Fruit fly (Drosophila melanogaster): ENCODE measurements around the gene Pep.

DNA sequence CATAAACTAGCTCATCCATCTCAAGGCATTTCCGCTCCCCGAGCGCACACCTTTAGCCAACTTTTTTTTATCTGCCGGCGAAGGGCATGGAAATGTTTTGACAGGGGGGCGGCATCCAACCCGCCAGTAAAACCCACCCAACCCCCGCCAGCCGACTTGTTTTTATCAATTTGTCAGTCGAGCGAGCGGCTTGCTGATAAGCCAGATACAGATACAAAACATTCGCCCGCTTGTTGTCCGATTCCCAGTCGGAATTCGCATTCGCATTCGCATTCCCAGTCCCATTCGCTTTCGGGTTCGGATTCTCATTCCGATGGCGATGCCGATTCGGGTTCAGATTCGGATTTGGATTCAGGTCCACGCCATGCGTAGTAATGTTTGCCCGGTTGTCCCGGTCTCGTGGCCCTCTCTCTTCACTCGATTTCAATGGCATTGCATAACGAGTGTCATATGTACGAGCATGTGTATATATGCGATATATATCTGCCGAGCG, 20.3 kb upstream of the Pep start:
- peak; percentile 23 for TF ChIP-seq br (GFP tag; optimal IDR thresholded peaks at IDR 0.05)
- no peak for TF ChIP-seq CG32264 (GFP tag; optimal IDR thresholded peaks at IDR 0.05)
- TF ChIP-seq dsf (GFP tag; optimal IDR thresholded peaks at IDR 0.05; ENCODE audit: borderline replicate concordance) = no peak
- TF ChIP-seq Vsx2 (GFP tag; optimal IDR thresholded peaks at IDR 0.05; ENCODE audit: partially characterized antibody) = no peak
- no peak for TF ChIP-seq Hnf4 (GFP tag; optimal IDR thresholded peaks at IDR 0.05)
- TF ChIP-seq brk (GFP tag; optimal IDR thresholded peaks at IDR 0.05) = no peak
- TF ChIP-seq Dfd (GFP tag; optimal IDR thresholded peaks at IDR 0.05) = no peak
- peak; percentile 13 for TF ChIP-seq Hr83 (GFP tag; optimal IDR thresholded peaks at IDR 0.05; ENCODE audit: poor library complexity, severe bottlenecking)
- TF ChIP-seq Abd-B (GFP tag; optimal IDR thresholded peaks at IDR 0.05) = no peak
- no peak for TF ChIP-seq usp (GFP tag; optimal IDR thresholded peaks at IDR 0.05)
- TF ChIP-seq Dif (GFP tag; optimal IDR thresholded peaks at IDR 0.05; ENCODE audit: partially characterized antibody) = peak; percentile 11
- no peak for TF ChIP-seq OdsH (GFP tag; optimal IDR thresholded peaks at IDR 0.05)
- TF ChIP-seq pan (optimal IDR thresholded peaks at IDR 0.05) = no peak
- peak; percentile 33 for TF ChIP-seq psq (GFP tag; optimal IDR thresholded peaks at IDR 0.05)
